Worm (Caenorhabditis elegans): ENCODE results near the gene srbc-26.

DNA sequence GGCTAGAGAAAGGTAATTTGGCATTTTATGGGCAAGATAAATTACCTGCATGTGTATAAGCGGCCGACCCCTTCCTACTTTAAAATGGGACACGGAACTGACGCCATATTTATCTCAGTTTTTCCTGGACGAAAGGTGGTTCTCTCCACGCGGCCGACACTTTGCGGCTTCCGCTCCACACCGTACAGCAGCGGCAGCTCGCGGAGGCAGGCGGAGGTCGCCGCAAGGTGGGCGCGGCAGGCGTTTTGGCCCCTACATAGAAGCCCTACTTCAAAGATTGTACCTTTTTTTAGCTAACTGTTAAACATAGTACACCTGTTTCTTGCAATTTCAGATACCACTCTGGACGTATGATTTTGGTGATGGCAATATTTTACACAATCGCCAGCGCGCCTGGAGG, 34.8 kb downstream of the srbc-26 start:
- TF ChIP-seq ceh-2 (tag; optimal IDR thresholded peaks at IDR 0.05) (no peak), ref-2 (tag; optimal IDR thresholded peaks at IDR 0.05) (no peak), T23F11.4 (GFP tag; optimal IDR thresholded peaks at IDR 0.05) (no peak), hlh-8 (tag; optimal IDR thresholded peaks at IDR 0.05) (no peak), hlh-15 (tag; optimal IDR thresholded peaks at IDR 0.05) (no peak), unc-55 (GFP tag; optimal IDR thresholded peaks at IDR 0.05) (no peak)
